Worm (Caenorhabditis elegans) whole organism, L4 larva: ENCODE data around the gene C07D8.6.

Experiments
- F26F4.8 ChIP-seq: fragments of 200-800 bp; sonication (Bioruptor generic); conservative IDR thresholded peaks from 2 replicates; pipeline ENCODE4 v1.3.6; 2022; ENCODE audit warnings: missing genetic modification characterization, missing compliant biosample characterization
- R02D3.7 ChIP-seq: fragments of 150-350 bp; sonication (generic microtip); optimal IDR thresholded peaks from 3 replicates; lab custom pipeline; 2014; ENCODE audit warnings: missing biosample characterization, missing genetic modification characterization
- T20F7.1 ChIP-seq: fragments of 200-800 bp; sonication (Bioruptor generic); optimal IDR thresholded peaks from 2 replicates; lab custom pipeline; 2018; ENCODE audit warnings: mild to moderate bottlenecking, missing genetic modification characterization, missing compliant biosample characterization
- Y105C5A.15 ChIP-seq: fragments of 200-800 bp; sonication (Bioruptor generic); IDR thresholded peaks from 2 replicates; pipeline ENCODE4 v1.3.6; 2022; ENCODE audit warnings: missing genetic modification characterization, missing compliant biosample characterization
- Y5F2A.4 ChIP-seq: fragments of 200-800 bp; sonication (Bioruptor generic); optimal IDR thresholded peaks from 2 replicates; lab custom pipeline; 2018; ENCODE audit warnings: mild to moderate bottlenecking, missing genetic modification characterization, missing compliant biosample characterization
- aly-2 ChIP-seq: sonication (generic microtip); optimal IDR thresholded peaks from 2 replicates; lab custom pipeline; 2018; ENCODE audit warnings: missing biosample characterization, missing genetic modification characterization
- attf-4 ChIP-seq: sonication (generic microtip); optimal IDR thresholded peaks from 3 replicates; lab custom pipeline; 2017; ENCODE audit warnings: missing biosample characterization, missing genetic modification characterization
- ceh-28 ChIP-seq: fragments of 150-350 bp; optimal IDR thresholded peaks from 2 replicates; lab custom pipeline; 2014; ENCODE audit warnings: missing biosample characterization, missing genetic modification reagents, missing genetic modification characterization
- ceh-32 ChIP-seq: sonication (generic microtip); optimal IDR thresholded peaks from 2 replicates; lab custom pipeline; 2016; ENCODE audit warnings: mild to moderate bottlenecking, missing genetic modification characterization, missing compliant biosample characterization; ENCODE audit not compliant: poor library complexity
- ceh-44 ChIP-seq: fragments of 200-800 bp; sonication (Bioruptor generic); IDR thresholded peaks from 2 replicates; pipeline ENCODE4 v1.3.6; 2022; ENCODE audit warnings: missing genetic modification reagents, missing genetic modification characterization, missing compliant biosample characterization
- cey-2 ChIP-seq: sonication (generic microtip); optimal IDR thresholded peaks from 3 replicates; lab custom pipeline; 2017; ENCODE audit warnings: missing genetic modification characterization, mild to moderate bottlenecking, missing compliant biosample characterization, antibody characterized with exemption, borderline replicate concordance; ENCODE audit not compliant: insufficient read depth
- ctbp-1 ChIP-seq: fragments of 200-800 bp; sonication (Bioruptor generic); IDR thresholded peaks from 2 replicates; pipeline ENCODE4 v1.3.6; 2022; ENCODE audit warnings: missing genetic modification reagents, missing genetic modification characterization, missing compliant biosample characterization
- daf-12 ChIP-seq: fragments of 150-350 bp; optimal IDR thresholded peaks from 2 replicates; lab custom pipeline; 2014; ENCODE audit warnings: missing biosample characterization, missing genetic modification reagents, missing genetic modification characterization
- daf-16 ChIP-seq, 3 experiments: sonication (generic microtip); optimal IDR thresholded peaks; 2 replicates each; lab custom pipeline; 2016 to 2017; ENCODE audit warnings: missing genetic modification characterization in 3 of 3, missing genetic modification reagents in 3 of 3, mild to moderate bottlenecking in 2 of 3, missing compliant biosample characterization in 2 of 3, missing biosample characterization in 1 of 3, moderate library complexity in 1 of 3
- dmd-8 ChIP-seq: fragments of 200-800 bp; sonication (Bioruptor generic); IDR thresholded peaks from 2 replicates; pipeline ENCODE4 v1.3.6; 2022; ENCODE audit warnings: missing genetic modification characterization, missing compliant biosample characterization
- dpl-1 ChIP-seq: fragments of 150-350 bp; optimal IDR thresholded peaks from 2 replicates; lab custom pipeline; 2014; ENCODE audit warnings: missing biosample characterization, missing genetic modification reagents, missing genetic modification characterization
- duxl-1 ChIP-seq: sonication (generic microtip); optimal IDR thresholded peaks from 2 replicates; lab custom pipeline; 2016; ENCODE audit warnings: mild to moderate bottlenecking, missing genetic modification characterization, moderate library complexity, missing compliant biosample characterization; ENCODE audit not compliant: poor library complexity
- fkh-10 ChIP-seq: fragments of 150-350 bp; optimal IDR thresholded peaks from 2 replicates; lab custom pipeline; 2014; ENCODE audit warnings: missing biosample characterization, missing genetic modification reagents, missing genetic modification characterization
- fos-1 ChIP-seq: fragments of 150-350 bp; optimal IDR thresholded peaks from 2 replicates; lab custom pipeline; 2014; ENCODE audit warnings: missing biosample characterization, missing genetic modification characterization
- gei-8 ChIP-seq: fragments of 200-800 bp; sonication (Bioruptor generic); optimal IDR thresholded peaks from 2 replicates; lab custom pipeline; 2018; ENCODE audit warnings: mild to moderate bottlenecking, missing genetic modification characterization, missing compliant biosample characterization
- hif-1 ChIP-seq, 2 experiments: sonication (generic microtip); optimal IDR thresholded peaks; 2 replicates each; lab custom pipeline; 2016 to 2017; ENCODE audit warnings: missing compliant biosample characterization in 2 of 2, missing genetic modification characterization in 2 of 2, missing genetic modification reagents in 2 of 2, missing genotype in 2 of 2, mild to moderate bottlenecking in 1 of 2
- hmg-1.1 ChIP-seq: fragments of 200-800 bp; sonication (Bioruptor generic); IDR thresholded peaks from 2 replicates; pipeline ENCODE4 v1.3.6; 2022; ENCODE audit warnings: missing genetic modification reagents, missing genetic modification characterization, missing compliant biosample characterization
- lin-13 ChIP-seq: fragments of 150-350 bp; optimal IDR thresholded peaks from 2 replicates; lab custom pipeline; 2014; ENCODE audit warnings: missing biosample characterization, missing genetic modification reagents, missing genetic modification characterization
- lsy-2 ChIP-seq, 2 experiments: fragments of 150-350 bp in 1 of 2; sonication (generic microtip) in 1 of 2; optimal IDR thresholded peaks; 2 replicates each; lab custom pipeline; 2014 to 2017; ENCODE audit warnings: missing biosample characterization in 2 of 2, missing genetic modification characterization in 2 of 2
- madf-5 ChIP-seq, 2 experiments: fragments of 200-800 bp; sonication (Bioruptor generic); IDR thresholded peaks; 2 replicates each; pipeline ENCODE4 v1.3.6; 2022; ENCODE audit warnings: missing compliant biosample characterization in 2 of 2, missing genetic modification characterization in 2 of 2
- mdt-29 ChIP-seq: fragments of 200-800 bp; sonication (Bioruptor generic); IDR thresholded peaks from 2 replicates; pipeline ENCODE4 v1.3.6; 2022; ENCODE audit warnings: missing genetic modification reagents, missing genetic modification characterization, missing compliant biosample characterization
- mxl-3 ChIP-seq: fragments of 200-800 bp; sonication (Bioruptor generic); optimal IDR thresholded peaks from 2 replicates; lab custom pipeline; 2018; ENCODE audit warnings: mild to moderate bottlenecking, missing genetic modification characterization, missing compliant biosample characterization
- nhr-10 ChIP-seq: fragments of 150-350 bp; optimal IDR thresholded peaks from 2 replicates; lab custom pipeline; 2014; ENCODE audit warnings: missing biosample characterization, missing genetic modification characterization
- nhr-111 ChIP-seq: fragments of 200-800 bp; sonication (Bioruptor generic); optimal IDR thresholded peaks from 2 replicates; lab custom pipeline; 2018; ENCODE audit warnings: mild to moderate bottlenecking, missing genetic modification characterization, missing compliant biosample characterization
- nhr-28 ChIP-seq: fragments of 150-350 bp; optimal IDR thresholded peaks from 2 replicates; lab custom pipeline; 2014; ENCODE audit warnings: missing biosample characterization, missing genetic modification characterization
- nhr-41 ChIP-seq: fragments of 200-800 bp; sonication (Bioruptor generic); IDR thresholded peaks from 2 replicates; pipeline ENCODE4 v1.3.6; 2022; ENCODE audit warnings: missing genetic modification reagents, missing genetic modification characterization, missing compliant biosample characterization
- nhr-42 ChIP-seq: fragments of 200-800 bp; sonication (Bioruptor generic); IDR thresholded peaks from 2 replicates; pipeline ENCODE4 v1.3.6; 2022; ENCODE audit warnings: missing genetic modification characterization, missing compliant biosample characterization
- nhr-6 ChIP-seq: fragments of 150-350 bp; optimal IDR thresholded peaks from 2 replicates; lab custom pipeline; 2014; ENCODE audit warnings: missing biosample characterization, missing genetic modification characterization
- nhr-76 ChIP-seq: fragments of 150-350 bp; optimal IDR thresholded peaks from 2 replicates; lab custom pipeline; 2014; ENCODE audit warnings: missing biosample characterization, missing genetic modification characterization
- pha-4 ChIP-seq, 2 experiments: fragments of 150-350 bp in 1 of 2; fragments of 200-800 bp in 1 of 2; sonication (Bioruptor generic) in 1 of 2; IDR thresholded peaks in 1 of 2; optimal IDR thresholded peaks in 1 of 2; 2 replicates each; pipeline versions ENCODE4 v1.3.6 to Lab custom; 2014 to 2022; ENCODE audit warnings: missing genetic modification characterization in 2 of 2, missing genetic modification reagents in 2 of 2, missing biosample characterization in 1 of 2, missing compliant biosample characterization in 1 of 2
- pqm-1 ChIP-seq: sonication (generic microtip); optimal IDR thresholded peaks from 2 replicates; lab custom pipeline; 2017; ENCODE audit warnings: missing biosample characterization, missing genetic modification characterization
- saeg-2 ChIP-seq: fragments of 200-800 bp; sonication (Bioruptor generic); IDR thresholded peaks from 2 replicates; pipeline ENCODE4 v1.3.6; 2022; ENCODE audit warnings: missing genetic modification reagents, missing genetic modification characterization, missing compliant biosample characterization
- set-16 ChIP-seq: fragments of 200-800 bp; sonication (Bioruptor generic); IDR thresholded peaks from 2 replicates; pipeline ENCODE4 v1.3.6; 2022; ENCODE audit warnings: missing genetic modification reagents, missing genetic modification characterization, missing compliant biosample characterization
- skn-1 ChIP-seq: fragments of 150-350 bp; optimal IDR thresholded peaks from 2 replicates; lab custom pipeline; 2014; ENCODE audit warnings: missing biosample characterization, missing genetic modification characterization
- spr-1 ChIP-seq: sonication (generic microtip); optimal IDR thresholded peaks from 2 replicates; lab custom pipeline; 2016; ENCODE audit warnings: mild to moderate bottlenecking, missing genetic modification characterization, missing compliant biosample characterization
- spr-3 ChIP-seq: fragments of 200-800 bp; sonication (Bioruptor generic); optimal IDR thresholded peaks from 2 replicates; lab custom pipeline; 2018; ENCODE audit warnings: mild to moderate bottlenecking, missing genetic modification characterization, missing compliant biosample characterization
- tra-1 ChIP-seq: fragments of 200-800 bp; sonication (Bioruptor generic); IDR thresholded peaks from 2 replicates; pipeline ENCODE4 v1.3.6; 2022; ENCODE audit warnings: missing genetic modification reagents, missing genetic modification characterization, missing compliant biosample characterization
- unc-39 ChIP-seq: sonication (generic microtip); optimal IDR thresholded peaks from 2 replicates; lab custom pipeline; 2017; ENCODE audit warnings: missing biosample characterization, missing genetic modification characterization
- vab-7 ChIP-seq: fragments of 200-800 bp; sonication (Bioruptor generic); IDR thresholded peaks from 2 replicates; pipeline ENCODE4 v1.3.6; 2022; ENCODE audit warnings: missing genetic modification reagents, missing genetic modification characterization, missing compliant biosample characterization
- zag-1 ChIP-seq: fragments of 150-350 bp; optimal IDR thresholded peaks from 2 replicates; lab custom pipeline; 2014; ENCODE audit warnings: missing biosample characterization, missing genetic modification characterization
- zfp-2 ChIP-seq: sonication (generic microtip); optimal IDR thresholded peaks from 2 replicates; lab custom pipeline; 2016; ENCODE audit warnings: mild to moderate bottlenecking, missing genetic modification characterization, missing compliant biosample characterization
- zfp-3 ChIP-seq: fragments of 200-800 bp; sonication (Bioruptor generic); conservative IDR thresholded peaks from 2 replicates; pipeline ENCODE4 v1.3.6; 2022; ENCODE audit warnings: missing genetic modification reagents, missing genetic modification characterization, missing compliant biosample characterization
- zip-11 ChIP-seq: fragments of 200-800 bp; sonication (Bioruptor generic); IDR thresholded peaks from 2 replicates; pipeline ENCODE4 v1.3.6; 2022; ENCODE audit warnings: missing genetic modification characterization, missing compliant biosample characterization
- zip-2 ChIP-seq: fragments of 150-350 bp; optimal IDR thresholded peaks from 2 replicates; lab custom pipeline; 2014; ENCODE audit warnings: missing biosample characterization, missing genetic modification characterization
- ztf-11 ChIP-seq: fragments of 150-350 bp; optimal IDR thresholded peaks from 2 replicates; lab custom pipeline; 2014; ENCODE audit warnings: missing biosample characterization, missing genetic modification characterization

Gene C07D8.6

DNA sequence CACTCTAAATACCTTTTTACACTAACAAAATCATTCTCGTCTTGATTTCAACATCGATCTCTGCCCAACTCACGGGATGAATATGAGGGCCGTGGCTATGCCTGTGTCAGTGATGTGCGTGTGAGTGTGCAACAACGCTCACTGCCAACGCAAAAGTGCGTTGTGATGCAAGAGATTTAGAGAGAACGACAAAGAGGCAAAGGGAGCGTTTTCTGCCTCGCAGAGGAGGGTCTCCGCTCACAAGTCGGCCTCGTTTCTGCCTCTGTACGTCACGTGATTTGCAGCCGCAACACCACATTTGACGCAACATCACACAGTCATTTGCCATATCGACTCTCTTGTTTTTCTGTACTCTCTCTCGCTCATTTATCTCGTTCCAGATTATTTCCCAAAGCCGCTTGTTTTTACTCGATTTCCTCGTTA, 7.0 kb upstream of the C07D8.6 start, which contains the start of gene epg-7 (continued):
- TF ChIP-seq spr-1: peak; percentile 79
- TF ChIP-seq ctbp-1: peak; percentile 95
- no peak for TF ChIP-seq attf-4 (tag; lab: Kevin White, UChicago)
- TF ChIP-seq ceh-44 (GFP tag; lab: Robert Waterston, UW): 0 out of 2 replicates have a peak, but pooled peaks have one; percentile 24
- TF ChIP-seq Y5F2A.4 (GFP tag; lab: Kevin White, UChicago): peak; percentile 57
- TF ChIP-seq saeg-2 (GFP tag; lab: Robert Waterston, UW): peak; percentile 79
- no peak for TF ChIP-seq unc-39 (tag; lab: Kevin White, UChicago)
- peak; percentile 84 for TF ChIP-seq duxl-1 (tag; lab: Kevin White, UChicago)
- peak; percentile 80 to 93 for TF ChIP-seq lsy-2 (tag; optimal IDR thresholded peaks at IDR 0.05; lab: Kevin White, UChicago)
- TF ChIP-seq daf-16 (GFP tag; optimal IDR thresholded peaks at IDR 0.05; lab: Kevin White, UChicago): peak; percentile 41 to 94
- TF ChIP-seq daf-16 (tag; optimal IDR thresholded peaks at IDR 0.05; lab: Kevin White, UChicago): peak; percentile 83
- TF ChIP-seq vab-7 (GFP tag; lab: Robert Waterston, UW): peak; percentile 55; the same call in 1 of the 2 replicates
- peak; percentile 23 to 86 for TF ChIP-seq hif-1 (tag; optimal IDR thresholded peaks at IDR 0.05; lab: Kevin White, UChicago)
- peak; percentile 86 for TF ChIP-seq nhr-42 (GFP tag; lab: Robert Waterston, UW)
- peak; percentile 37 for TF ChIP-seq spr-3
- TF ChIP-seq dpl-1: peak; percentile 75
- no peak for TF ChIP-seq cey-2
- peak; percentile 31; the same call in 1 of the 2 replicates for TF ChIP-seq dmd-8 (GFP tag; lab: Robert Waterston, UW)
- peak; percentile 9 for TF ChIP-seq zfp-2
- TF ChIP-seq mdt-29 (GFP tag; lab: Robert Waterston, UW): peak; percentile 80
- TF ChIP-seq aly-2 (tag; lab: Kevin White, UChicago): no peak
- peak; percentile 91 for TF ChIP-seq nhr-28 (tag; lab: Kevin White, UChicago)
- no peak for TF ChIP-seq R02D3.7 (tag; lab: Kevin White, UChicago)
- peak; percentile 37 for TF ChIP-seq nhr-10
- TF ChIP-seq tra-1 (GFP tag; lab: Robert Waterston, UW): peak; percentile 84
- no peak for TF ChIP-seq zip-2 (tag; lab: Kevin White, UChicago)
- TF ChIP-seq hmg-1.1 (GFP tag; lab: Robert Waterston, UW): peak; percentile 95
- TF ChIP-seq T20F7.1: no peak
- TF ChIP-seq ceh-28: peak; percentile 21
- peak; percentile 88 for TF ChIP-seq pha-4 (GFP tag; IDR thresholded peaks at IDR 0.05; lab: Robert Waterston, UW)
- no peak for TF ChIP-seq pha-4 (tag; optimal IDR thresholded peaks at IDR 0.05; lab: Kevin White, UChicago)
- TF ChIP-seq gei-8: peak; percentile 55
- peak; percentile 63 for TF ChIP-seq ceh-32 (tag; lab: Kevin White, UChicago)
- no peak for TF ChIP-seq nhr-76 (tag; lab: Kevin White, UChicago)
- no peak for TF ChIP-seq F26F4.8
- no peak for TF ChIP-seq nhr-41
- peak; percentile 76; the same call in 1 of the 2 replicates for TF ChIP-seq zfp-3
- TF ChIP-seq zip-11 (GFP tag; lab: Robert Waterston, UW): no peak
- peak; percentile 79 for TF ChIP-seq set-16
- TF ChIP-seq fkh-10 (GFP tag; lab: Kevin White, UChicago): peak; percentile 95
- peak; percentile 89 for TF ChIP-seq mxl-3
- peak; percentile 86 for TF ChIP-seq nhr-6 (tag; lab: Kevin White, UChicago)
- TF ChIP-seq daf-12 (tag; lab: Kevin White, UChicago): no peak
- no peak for TF ChIP-seq skn-1 (tag; lab: Kevin White, UChicago)
- TF ChIP-seq ztf-11 (tag; lab: Kevin White, UChicago): no peak
- TF ChIP-seq Y105C5A.15: no peak
- no peak for TF ChIP-seq pqm-1 (tag; lab: Kevin White, UChicago)
- no peak for TF ChIP-seq fos-1 (tag; lab: Kevin White, UChicago)
- TF ChIP-seq madf-5 (GFP tag; IDR thresholded peaks at IDR 0.05; lab: Robert Waterston, UW): 0 out of 4 replicates have a peak, but pooled peaks of 1 of the 2 experiments have one; percentile 59
- no peak for TF ChIP-seq nhr-111 (GFP tag; lab: Kevin White, UChicago)
- TF ChIP-seq lin-13 (GFP tag; lab: Kevin White, UChicago): peak; percentile 91
- TF ChIP-seq zag-1: peak; percentile 39
